Fruit fly (Drosophila melanogaster): Measurements from ENCODE around the gene Usp39.

DNA sequence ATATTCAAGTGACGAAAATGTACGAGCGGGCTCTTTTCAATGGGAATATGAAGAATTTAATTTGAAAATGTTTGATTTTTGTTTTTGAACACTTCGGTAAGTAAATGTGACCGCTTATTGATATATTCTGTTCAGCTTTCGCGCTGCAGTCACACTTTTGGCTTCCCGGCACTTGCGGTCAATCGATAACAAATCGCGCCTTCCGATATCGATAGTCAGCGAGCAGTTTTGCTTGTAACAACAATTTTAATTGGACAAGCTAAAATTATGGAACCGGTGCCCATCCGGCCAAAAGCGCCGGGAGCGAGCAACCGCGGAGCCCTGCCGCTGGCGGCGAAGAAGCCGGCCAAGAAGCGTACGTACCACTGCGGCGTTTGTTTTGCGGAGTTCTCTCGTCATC, 27.6 kb upstream of the Usp39 start, which contains the start of gene CG7101:
- no peak for TF ChIP-seq NC2β (GFP tag; optimal IDR thresholded peaks at IDR 0.05)
- TF ChIP-seq en (GFP tag; optimal IDR thresholded peaks at IDR 0.05), result no peak
- TF ChIP-seq psq (GFP tag; optimal IDR thresholded peaks at IDR 0.05), result no peak
- TF ChIP-seq CG43689 (GFP tag; IDR thresholded peaks at IDR 0.05), result no peak
- TF ChIP-seq Nf-YB (GFP tag; optimal IDR thresholded peaks at IDR 0.05), result no peak
- TF ChIP-seq Usf (GFP tag; optimal IDR thresholded peaks at IDR 0.05), result no peak
- TF ChIP-seq CG8281 (tag; optimal IDR thresholded peaks at IDR 0.05), result no peak
- TF ChIP-seq Ets65A (GFP tag), result no peak
- TF ChIP-seq btn (GFP tag; optimal IDR thresholded peaks at IDR 0.05), result no peak
- TF ChIP-seq usp (GFP tag; optimal IDR thresholded peaks at IDR 0.05), result no peak
- TF ChIP-seq CG17568 (GFP tag; optimal IDR thresholded peaks at IDR 0.05), result no peak
- no peak for TF ChIP-seq sc (optimal IDR thresholded peaks at IDR 0.05)
- TF ChIP-seq sc (GFP tag; optimal IDR thresholded peaks at IDR 0.05), result no peak
- TF ChIP-seq CG13123 (GFP tag; optimal IDR thresholded peaks at IDR 0.05), result no peak
- no peak for TF ChIP-seq sd (tag; optimal IDR thresholded peaks at IDR 0.05)
